Fruit fly (Drosophila melanogaster): ENCODE results near the gene CG15269.

CG15269 gene

dm6 chr2L:15061368-15061767, 47.8 kb upstream of the CG15269 start, which contains the start of the genes solo and vas (continued):
- TF ChIP-seq chif (GFP tag; optimal IDR thresholded peaks at IDR 0.05) (peak in 1 of 2 experiments; percentile 10), CG17361 (GFP tag; IDR thresholded peaks at IDR 0.05) (peak; percentile 49), CG18476 (GFP tag; optimal IDR thresholded peaks at IDR 0.05) (peak; percentile 45), vvl (GFP tag; IDR thresholded peaks at IDR 0.05) (peak; percentile 66), CG10959 (GFP tag; IDR thresholded peaks at IDR 0.05) (no peak), CG4707 (GFP tag; optimal IDR thresholded peaks at IDR 0.05) (peak; percentile 27), sug (tag; optimal IDR thresholded peaks at IDR 0.05) (peak; percentile 49), Mes4 (GFP tag; optimal IDR thresholded peaks at IDR 0.05) (no peak), CG4360 (GFP tag; IDR thresholded peaks at IDR 0.05) (no peak), Stat92E (GFP tag; optimal IDR thresholded peaks at IDR 0.05) (peak in 1 of 3 experiments; percentile 87), bcd (GFP tag; optimal IDR thresholded peaks at IDR 0.05) (peak; percentile 31), insv (GFP tag; optimal IDR thresholded peaks at IDR 0.05) (no peak), Nf-YC (tag; optimal IDR thresholded peaks at IDR 0.05) (peak; percentile 30), CG6765 (GFP tag; optimal IDR thresholded peaks at IDR 0.05) (no peak), CG1602 (GFP tag; optimal IDR thresholded peaks at IDR 0.05) (peak; percentile 17), pho (GFP tag; optimal IDR thresholded peaks at IDR 0.05) (peak; percentile 23), CG7556 (GFP tag; optimal IDR thresholded peaks at IDR 0.05) (peak; percentile 30), zen2 (GFP tag; IDR thresholded peaks at IDR 0.05; ENCODE audit: partially characterized antibody) (no peak), gce (GFP tag; IDR thresholded peaks at IDR 0.05) (no peak), BtbVII (GFP tag; optimal IDR thresholded peaks at IDR 0.05) (no peak), Tbp (GFP tag; optimal IDR thresholded peaks at IDR 0.05) (no peak), CG6683 (GFP tag; optimal IDR thresholded peaks at IDR 0.05) (no peak), fd96Cb (tag; optimal IDR thresholded peaks at IDR 0.05) (peak; percentile 39), CG30431 (GFP tag; optimal IDR thresholded peaks at IDR 0.05) (no peak), scrt (GFP tag; optimal IDR thresholded peaks at IDR 0.05) (peak; percentile 19), D (optimal IDR thresholded peaks at IDR 0.05) (no peak), D (GFP tag; optimal IDR thresholded peaks at IDR 0.05) (peak; percentile 10), CG10543 (GFP tag; optimal IDR thresholded peaks at IDR 0.05) (peak; percentile 32), CG4328 (GFP tag; optimal IDR thresholded peaks at IDR 0.05) (peak; percentile 14), slou (GFP tag; optimal IDR thresholded peaks at IDR 0.05) (no peak), CG10267 (tag; optimal IDR thresholded peaks at IDR 0.05) (peak; percentile 47), hkb (optimal IDR thresholded peaks at IDR 0.05) (no peak), hkb (GFP tag; IDR thresholded peaks at IDR 0.05) (no peak), Hand (GFP tag; optimal IDR thresholded peaks at IDR 0.05) (no peak), NfI (GFP tag; optimal IDR thresholded peaks at IDR 0.05) (peak; percentile 41), CG30020 (tag; optimal IDR thresholded peaks at IDR 0.05) (peak; percentile 97), H2.0 (GFP tag; IDR thresholded peaks at IDR 0.05) (peak; percentile 50), CG2712 (tag; optimal IDR thresholded peaks at IDR 0.05) (peak; percentile 80), fd102C (GFP tag; optimal IDR thresholded peaks at IDR 0.05) (no peak), Hr78 (GFP tag; optimal IDR thresholded peaks at IDR 0.05) (peak in 1 of 2 experiments; percentile 22), repo (GFP tag; optimal IDR thresholded peaks at IDR 0.05) (no peak), tin (GFP tag; optimal IDR thresholded peaks at IDR 0.05) (no peak), sim (GFP tag; IDR thresholded peaks at IDR 0.05) (no peak), zfh2 (GFP tag; optimal IDR thresholded peaks at IDR 0.05) (no peak), tap (tag; optimal IDR thresholded peaks at IDR 0.05) (peak; percentile 0), CG15601 (tag; optimal IDR thresholded peaks at IDR 0.05) (peak; percentile 59), Bgb (GFP tag; IDR thresholded peaks at IDR 0.05; ENCODE audit: partially characterized antibody) (peak; percentile 24; the same call in 1 of the 2 replicates), Neu2 (GFP tag; optimal IDR thresholded peaks at IDR 0.05; ENCODE audit: borderline replicate concordance) (no peak), CG14710 (tag; optimal IDR thresholded peaks at IDR 0.05) (peak; percentile 56), Hsf (GFP tag; optimal IDR thresholded peaks at IDR 0.05) (peak; percentile 48), trh (GFP tag; optimal IDR thresholded peaks at IDR 0.05) (peak; percentile 26)
